Worm (Caenorhabditis elegans): ENCODE results near the gene cyn-11.

Gene cyn-11

ce11 chrII:8749084-8749483 is 33.0 kb upstream of the cyn-11 start:
- TF ChIP-seq ztf-29 (GFP tag; IDR thresholded peaks at IDR 0.05) (no peak), tab-1 (GFP tag; IDR thresholded peaks at IDR 0.05) (no peak), T22C8.4 (GFP tag; IDR thresholded peaks at IDR 0.05) (no peak), ref-1 (GFP tag; conservative IDR thresholded peaks at IDR 0.05) (no peak), ztf-23 (GFP tag; IDR thresholded peaks at IDR 0.05) (no peak), flt-1 (GFP tag; IDR thresholded peaks at IDR 0.05) (no peak), cog-1 (tag; optimal IDR thresholded peaks at IDR 0.05) (no peak), klf-2 (GFP tag; conservative IDR thresholded peaks at IDR 0.05) (no peak), med-1 (GFP tag; optimal IDR thresholded peaks at IDR 0.05; ENCODE audit: insufficient read depth) (no peak)

ce11 chrII:8748638-8749037 is 32.6 kb upstream of the cyn-11 start:
- TF ChIP-seq ref-1 (GFP tag; conservative IDR thresholded peaks at IDR 0.05) (no peak), klf-2 (GFP tag; conservative IDR thresholded peaks at IDR 0.05) (no peak), T22C8.4 (GFP tag; IDR thresholded peaks at IDR 0.05) (no peak), med-1 (GFP tag; optimal IDR thresholded peaks at IDR 0.05; ENCODE audit: insufficient read depth) (no peak), ztf-29 (GFP tag; IDR thresholded peaks at IDR 0.05) (no peak), cog-1 (tag; optimal IDR thresholded peaks at IDR 0.05) (no peak), tab-1 (GFP tag; IDR thresholded peaks at IDR 0.05) (no peak), ztf-23 (GFP tag; IDR thresholded peaks at IDR 0.05) (no peak), flt-1 (GFP tag; IDR thresholded peaks at IDR 0.05) (no peak)

DNA sequence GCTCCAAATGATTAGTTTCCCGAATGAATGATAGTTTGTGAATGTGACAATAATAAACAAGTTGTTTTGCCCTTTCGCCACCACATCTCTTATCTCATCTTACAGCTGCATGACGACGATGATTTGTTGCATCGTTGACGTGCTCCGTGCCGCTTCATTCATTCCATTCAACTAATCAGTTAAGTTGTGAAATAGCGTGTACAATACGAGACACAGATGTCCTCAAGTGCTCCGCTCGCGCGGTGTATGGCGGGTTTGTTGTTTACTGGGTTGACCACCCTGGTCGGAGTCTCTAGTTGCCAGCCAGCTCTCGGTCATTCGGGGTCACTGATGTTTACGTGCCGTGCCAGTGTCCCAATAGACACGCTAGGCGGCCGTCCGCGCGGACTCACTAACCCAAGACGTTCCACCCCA is 31.9 kb upstream of the cyn-11 start:
- TF ChIP-seq ref-1 (GFP tag; conservative IDR thresholded peaks at IDR 0.05), result peak; percentile 55; the same call in 1 of the 2 replicates
- no peak for TF ChIP-seq med-1 (GFP tag; optimal IDR thresholded peaks at IDR 0.05; ENCODE audit: insufficient read depth)
- TF ChIP-seq cog-1 (tag; optimal IDR thresholded peaks at IDR 0.05), result peak; percentile 79
- TF ChIP-seq ztf-29 (GFP tag; IDR thresholded peaks at IDR 0.05), result no peak
- 0 out of 2 replicates have a peak, but pooled peaks have one; percentile 46 for TF ChIP-seq flt-1 (GFP tag; IDR thresholded peaks at IDR 0.05)

ce11 chrII:8747246-8747938 is 31.3 kb upstream of the cyn-11 start:
- no peak for TF ChIP-seq ref-1 (GFP tag; conservative IDR thresholded peaks at IDR 0.05)
- TF ChIP-seq flt-1 (GFP tag; IDR thresholded peaks at IDR 0.05), result peak; percentile 63; the same call in 1 of the 2 replicates
- no peak for TF ChIP-seq med-1 (GFP tag; optimal IDR thresholded peaks at IDR 0.05; ENCODE audit: insufficient read depth)

DNA sequence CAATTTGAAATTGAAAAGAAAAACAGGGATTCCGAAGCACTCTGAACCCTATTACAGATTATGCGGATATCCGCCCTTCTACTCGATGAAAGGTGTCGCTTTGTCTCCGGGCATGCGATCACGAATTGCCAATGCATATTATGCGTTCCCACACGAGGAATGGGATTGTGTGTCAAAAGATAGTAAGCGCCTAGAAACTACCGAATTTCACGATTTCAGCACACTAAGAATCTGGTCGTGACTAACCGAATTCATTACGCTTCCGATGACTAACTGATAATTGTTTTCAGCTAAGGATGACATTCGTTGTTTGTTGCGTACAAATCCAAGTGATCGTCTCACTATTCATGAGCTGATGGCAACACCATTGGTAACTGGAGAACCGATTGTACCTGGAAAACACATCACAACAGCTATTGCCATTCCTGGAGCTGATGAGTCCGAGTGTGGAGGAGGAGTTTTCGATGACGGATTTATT is 30.3 kb upstream of the cyn-11 start:
- TF ChIP-seq cog-1 (tag; optimal IDR thresholded peaks at IDR 0.05) (no peak), ref-1 (GFP tag; conservative IDR thresholded peaks at IDR 0.05) (no peak), ztf-29 (GFP tag; IDR thresholded peaks at IDR 0.05) (no peak), med-1 (GFP tag; optimal IDR thresholded peaks at IDR 0.05; ENCODE audit: insufficient read depth) (no peak), tab-1 (GFP tag; IDR thresholded peaks at IDR 0.05) (no peak), klf-2 (GFP tag; conservative IDR thresholded peaks at IDR 0.05) (no peak), ztf-23 (GFP tag; IDR thresholded peaks at IDR 0.05) (no peak), T22C8.4 (GFP tag; IDR thresholded peaks at IDR 0.05) (no peak), flt-1 (GFP tag; IDR thresholded peaks at IDR 0.05) (no peak)

- TF ChIP-seq med-1 (GFP tag; optimal IDR thresholded peaks at IDR 0.05; ENCODE audit: insufficient read depth), result no peak
- no peak for TF ChIP-seq cog-1 (tag; optimal IDR thresholded peaks at IDR 0.05)
- no peak for TF ChIP-seq T22C8.4 (GFP tag; IDR thresholded peaks at IDR 0.05)
- no peak for TF ChIP-seq ztf-29 (GFP tag; IDR thresholded peaks at IDR 0.05)
- no peak for TF ChIP-seq tab-1 (GFP tag; IDR thresholded peaks at IDR 0.05)
- no peak for TF ChIP-seq klf-2 (GFP tag; conservative IDR thresholded peaks at IDR 0.05)
- TF ChIP-seq flt-1 (GFP tag; IDR thresholded peaks at IDR 0.05), result no peak
These were observed 29.6 kb upstream of the cyn-11 start for ce11 chrII:8745449-8746297.

- TF ChIP-seq T22C8.4 (GFP tag; IDR thresholded peaks at IDR 0.05), result no peak
- TF ChIP-seq ztf-23 (GFP tag; IDR thresholded peaks at IDR 0.05), result no peak
- TF ChIP-seq flt-1 (GFP tag; IDR thresholded peaks at IDR 0.05), result no peak
- TF ChIP-seq cog-1 (tag; optimal IDR thresholded peaks at IDR 0.05), result no peak
- no peak for TF ChIP-seq ztf-29 (GFP tag; IDR thresholded peaks at IDR 0.05)
- no peak for TF ChIP-seq med-1 (GFP tag; optimal IDR thresholded peaks at IDR 0.05; ENCODE audit: insufficient read depth)
- no peak for TF ChIP-seq klf-2 (GFP tag; conservative IDR thresholded peaks at IDR 0.05)
- TF ChIP-seq tab-1 (GFP tag; IDR thresholded peaks at IDR 0.05), result no peak
- no peak for TF ChIP-seq ref-1 (GFP tag; conservative IDR thresholded peaks at IDR 0.05)
These were observed 28.7 kb upstream of the cyn-11 start for ce11 chrII:8744555-8745448.

DNA sequence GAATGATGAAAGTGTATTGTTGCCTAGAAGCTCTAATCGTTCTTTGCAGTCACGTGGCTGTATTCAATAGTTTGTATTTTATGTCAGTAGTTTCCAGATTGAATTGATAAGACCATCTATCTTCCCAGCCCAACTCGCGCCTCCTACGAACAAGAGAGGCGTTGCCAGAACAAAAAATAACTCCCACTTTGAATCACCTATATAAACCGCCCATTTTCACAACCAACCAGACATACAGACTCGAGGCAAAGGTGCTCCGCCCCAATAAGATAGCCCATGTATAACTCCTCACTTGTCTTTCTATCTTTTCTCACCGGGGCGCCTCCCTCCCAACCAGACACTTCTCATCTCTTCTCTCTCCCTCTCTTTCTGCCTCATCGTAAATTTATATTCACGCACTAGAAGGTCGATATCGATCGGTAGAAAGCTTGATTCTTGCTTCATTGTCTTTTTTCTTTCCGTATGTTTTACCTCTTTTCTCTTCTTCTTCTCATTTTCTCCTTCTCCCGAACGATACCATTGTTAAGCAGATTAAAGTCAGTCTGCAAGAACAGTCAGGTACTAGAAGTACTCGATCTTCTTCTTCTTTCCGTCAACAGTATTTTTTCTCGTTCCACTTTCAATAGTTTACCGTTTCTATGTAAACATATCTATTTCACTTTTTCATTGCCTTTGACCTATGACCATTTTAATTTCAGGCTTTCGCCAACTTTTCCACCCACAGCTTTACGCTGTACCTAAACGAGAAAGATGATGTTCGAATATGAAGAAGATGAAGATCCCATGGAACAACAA is 27.5 kb upstream of the cyn-11 start, which contains the start of gene mak-1:
TSS of gene mak-1 (plus strand) at position 693 of the 795 bp plus-strand sequence.
- TF ChIP-seq tab-1 (GFP tag; IDR thresholded peaks at IDR 0.05), result no peak
- TF ChIP-seq med-1 (GFP tag; optimal IDR thresholded peaks at IDR 0.05; ENCODE audit: insufficient read depth), result no peak
- TF ChIP-seq T22C8.4 (GFP tag; IDR thresholded peaks at IDR 0.05), result 0 out of 2 replicates have a peak, but pooled peaks have one; percentile 22

All from whole organism, midembryonic.